Worm (Caenorhabditis elegans) whole organism, L4 larva: Measurements from ENCODE around the gene prp-39.
A peak's percentile ranks its signal among the peaks of the same experiment; 100 is the strongest.

Experiments
- D1046.2 ChIP-seq: fragments of 200-800 bp; sonication (Bioruptor generic); IDR thresholded peaks from 2 replicates; pipeline ENCODE4 v1.3.6; 2022; ENCODE audit warnings: missing genetic modification characterization, missing compliant biosample characterization
- F26F4.8 ChIP-seq: fragments of 200-800 bp; sonication (Bioruptor generic); conservative IDR thresholded peaks from 2 replicates; pipeline ENCODE4 v1.3.6; 2022; ENCODE audit warnings: missing genetic modification characterization, missing compliant biosample characterization
- T20F7.1 ChIP-seq: fragments of 200-800 bp; sonication (Bioruptor generic); optimal IDR thresholded peaks from 2 replicates; lab custom pipeline; 2018; ENCODE audit warnings: mild to moderate bottlenecking, missing genetic modification characterization, missing compliant biosample characterization
- Y105C5A.15 ChIP-seq: fragments of 200-800 bp; sonication (Bioruptor generic); IDR thresholded peaks from 2 replicates; pipeline ENCODE4 v1.3.6; 2022; ENCODE audit warnings: missing genetic modification characterization, missing compliant biosample characterization
- Y48G9A.11 ChIP-seq: fragments of 200-800 bp; sonication (Bioruptor generic); IDR thresholded peaks from 2 replicates; pipeline ENCODE4 v1.3.6; 2022; ENCODE audit warnings: missing genetic modification reagents, missing genetic modification characterization, missing compliant biosample characterization
- Y5F2A.4 ChIP-seq: fragments of 200-800 bp; sonication (Bioruptor generic); optimal IDR thresholded peaks from 2 replicates; lab custom pipeline; 2018; ENCODE audit warnings: mild to moderate bottlenecking, missing genetic modification characterization, missing compliant biosample characterization
- ceh-20 ChIP-seq: fragments of 200-800 bp; sonication (Bioruptor generic); IDR thresholded peaks from 2 replicates; pipeline ENCODE4 v1.3.6; 2022; ENCODE audit warnings: missing genetic modification reagents, missing genetic modification characterization, missing compliant biosample characterization
- ceh-28 ChIP-seq: fragments of 150-350 bp; optimal IDR thresholded peaks from 2 replicates; lab custom pipeline; 2014; ENCODE audit warnings: missing biosample characterization, missing genetic modification reagents, missing genetic modification characterization
- daf-16 ChIP-seq, 3 experiments: sonication (generic microtip); optimal IDR thresholded peaks; 2 replicates each; lab custom pipeline; 2016 to 2017; ENCODE audit warnings: missing genetic modification characterization in 3 of 3, missing genetic modification reagents in 3 of 3, mild to moderate bottlenecking in 2 of 3, missing compliant biosample characterization in 2 of 3, missing biosample characterization in 1 of 3, moderate library complexity in 1 of 3
- dmd-6 ChIP-seq: fragments of 200-800 bp; sonication (Bioruptor generic); IDR thresholded peaks from 2 replicates; pipeline ENCODE4 v1.3.6; 2022; ENCODE audit warnings: missing genetic modification reagents, missing genetic modification characterization, missing compliant biosample characterization
- dve-1 ChIP-seq: sonication (generic microtip); optimal IDR thresholded peaks from 2 replicates; lab custom pipeline; 2017; ENCODE audit warnings: antibody characterized with exemption, mild to moderate bottlenecking, missing genetic modification characterization, missing compliant biosample characterization; ENCODE audit not compliant: insufficient read depth
- egl-27 ChIP-seq: sonication (generic microtip); optimal IDR thresholded peaks from 3 replicates; lab custom pipeline; 2017; ENCODE audit warnings: missing biosample characterization, missing genetic modification reagents, missing genetic modification characterization
- egl-43 ChIP-seq: fragments of 200-800 bp; sonication (Bioruptor generic); IDR thresholded peaks from 2 replicates; pipeline ENCODE4 v1.3.6; 2022; ENCODE audit warnings: missing genetic modification reagents, missing genetic modification characterization, missing compliant biosample characterization
- fkh-10 ChIP-seq: fragments of 150-350 bp; optimal IDR thresholded peaks from 2 replicates; lab custom pipeline; 2014; ENCODE audit warnings: missing biosample characterization, missing genetic modification reagents, missing genetic modification characterization
- hif-1 ChIP-seq, 2 experiments: sonication (generic microtip); optimal IDR thresholded peaks; 2 replicates each; lab custom pipeline; 2016 to 2017; ENCODE audit warnings: missing compliant biosample characterization in 2 of 2, missing genetic modification characterization in 2 of 2, missing genetic modification reagents in 2 of 2, missing genotype in 2 of 2, mild to moderate bottlenecking in 1 of 2
- lin-15B ChIP-seq: fragments of 150-350 bp; sonication (generic microtip); optimal IDR thresholded peaks from 3 replicates; lab custom pipeline; 2014; ENCODE audit warnings: missing biosample characterization, missing genetic modification characterization
- lir-3 ChIP-seq: sonication (generic microtip); optimal IDR thresholded peaks from 2 replicates; lab custom pipeline; 2016; ENCODE audit warnings: mild to moderate bottlenecking, missing genetic modification characterization, missing compliant biosample characterization
- nhr-10 ChIP-seq: fragments of 150-350 bp; optimal IDR thresholded peaks from 2 replicates; lab custom pipeline; 2014; ENCODE audit warnings: missing biosample characterization, missing genetic modification characterization
- nhr-25 ChIP-seq: sonication (generic microtip); optimal IDR thresholded peaks from 2 replicates; lab custom pipeline; 2017; ENCODE audit warnings: missing genetic modification characterization, mild to moderate bottlenecking, missing compliant biosample characterization, antibody characterized with exemption, moderate library complexity, borderline replicate concordance; ENCODE audit not compliant: insufficient read depth
- nhr-28 ChIP-seq: fragments of 150-350 bp; optimal IDR thresholded peaks from 2 replicates; lab custom pipeline; 2014; ENCODE audit warnings: missing biosample characterization, missing genetic modification characterization
- nhr-41 ChIP-seq: fragments of 200-800 bp; sonication (Bioruptor generic); IDR thresholded peaks from 2 replicates; pipeline ENCODE4 v1.3.6; 2022; ENCODE audit warnings: missing genetic modification reagents, missing genetic modification characterization, missing compliant biosample characterization
- nhr-6 ChIP-seq: fragments of 150-350 bp; optimal IDR thresholded peaks from 2 replicates; lab custom pipeline; 2014; ENCODE audit warnings: missing biosample characterization, missing genetic modification characterization
- pqm-1 ChIP-seq: sonication (generic microtip); optimal IDR thresholded peaks from 2 replicates; lab custom pipeline; 2017; ENCODE audit warnings: missing biosample characterization, missing genetic modification characterization
- snpc-1.2 ChIP-seq: fragments of 200-800 bp; sonication (Bioruptor generic); IDR thresholded peaks from 2 replicates; pipeline ENCODE4 v1.3.6; 2022; ENCODE audit warnings: missing genetic modification reagents, missing genetic modification characterization, missing compliant biosample characterization
- spr-1 ChIP-seq: sonication (generic microtip); optimal IDR thresholded peaks from 2 replicates; lab custom pipeline; 2016; ENCODE audit warnings: mild to moderate bottlenecking, missing genetic modification characterization, missing compliant biosample characterization
- spr-3 ChIP-seq: fragments of 200-800 bp; sonication (Bioruptor generic); optimal IDR thresholded peaks from 2 replicates; lab custom pipeline; 2018; ENCODE audit warnings: mild to moderate bottlenecking, missing genetic modification characterization, missing compliant biosample characterization
- unc-62 ChIP-seq, 3 experiments: fragments of 150-350 bp in 1 of 3; sonication (generic microtip); optimal IDR thresholded peaks in 2 of 3; peaks in 1 of 3; 1 replicate in 1 of 3; 2 replicates in 2 of 3; lab custom pipeline; 2014 to 2017; ENCODE audit warnings: missing biosample characterization in 3 of 3, missing genetic modification characterization in 3 of 3, missing genetic modification reagents in 3 of 3, missing genotype in 1 of 3
- zag-1 ChIP-seq: fragments of 150-350 bp; optimal IDR thresholded peaks from 2 replicates; lab custom pipeline; 2014; ENCODE audit warnings: missing biosample characterization, missing genetic modification characterization
- zfp-3 ChIP-seq: fragments of 200-800 bp; sonication (Bioruptor generic); conservative IDR thresholded peaks from 2 replicates; pipeline ENCODE4 v1.3.6; 2022; ENCODE audit warnings: missing genetic modification reagents, missing genetic modification characterization, missing compliant biosample characterization

The prp-39 gene

DNA sequence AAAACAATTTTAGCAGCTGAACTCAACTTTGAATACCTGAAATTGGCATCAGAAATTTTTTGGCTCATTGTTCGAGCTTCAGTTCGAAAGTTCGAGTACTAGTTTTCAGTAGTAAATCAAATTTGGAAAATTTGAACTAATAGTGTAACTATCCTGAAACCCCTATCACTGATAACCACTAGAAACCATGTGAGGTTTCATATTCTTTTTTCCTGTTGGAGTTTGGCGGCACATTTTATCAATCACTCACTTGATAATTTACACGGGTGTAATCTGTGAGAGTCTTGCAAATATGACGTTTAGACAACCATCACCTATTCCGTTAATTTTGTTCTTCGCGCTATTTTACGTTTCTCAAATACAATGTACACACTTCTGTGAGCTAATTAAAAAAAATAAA lies 35.1 kb downstream of the prp-39 start, which contains the start of gene C14C11.4 (continued):
- TF ChIP-seq spr-1 (tag; lab: Kevin White, UChicago) (no peak), unc-62 (GFP tag; optimal IDR thresholded peaks at IDR 0.05 in 1 of 2; lab: Kevin White, UChicago) (no peak), unc-62 (tag; optimal IDR thresholded peaks at IDR 0.05; lab: Kevin White, UChicago) (no peak), zag-1 (tag; lab: Kevin White, UChicago) (no peak), nhr-10 (tag; lab: Kevin White, UChicago) (no peak)

DNA sequence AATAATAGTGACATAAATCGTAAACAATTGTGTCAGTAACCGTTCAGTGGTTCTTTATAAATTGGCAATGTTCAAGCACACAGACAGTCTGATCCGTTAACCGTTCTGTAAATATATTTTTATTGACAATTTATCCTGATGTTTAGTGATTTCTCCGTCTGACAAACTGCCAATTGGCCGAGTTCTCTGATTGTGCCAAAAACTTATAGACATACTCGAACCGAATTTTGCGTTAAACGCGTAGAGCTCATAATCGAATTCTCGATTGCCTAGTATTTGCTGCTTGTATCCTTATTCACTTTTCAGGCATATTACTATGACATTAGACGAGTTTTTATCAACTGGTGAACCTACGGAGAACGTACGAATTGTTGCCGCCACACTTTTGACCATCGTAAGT lies 38.3 kb downstream of the prp-39 start, which contains the start of gene srx-117:
TSS of gene srx-117 (plus strand) at position 301 of the 400 bp plus-strand sequence.
- TF ChIP-seq T20F7.1 (GFP tag; lab: Kevin White, UChicago) (no peak), F26F4.8 (GFP tag; lab: Robert Waterston, UW) (no peak), lir-3 (no peak), nhr-41 (GFP tag; lab: Robert Waterston, UW) (no peak), zfp-3 (GFP tag; lab: Robert Waterston, UW) (no peak), snpc-1.2 (no peak), Y48G9A.11 (GFP tag; lab: Robert Waterston, UW) (no peak), egl-27 (tag; lab: Kevin White, UChicago) (no peak), nhr-25 (tag; lab: Kevin White, UChicago) (no peak), Y105C5A.15 (GFP tag; lab: Robert Waterston, UW) (no peak), nhr-6 (tag; lab: Kevin White, UChicago) (no peak)

DNA sequence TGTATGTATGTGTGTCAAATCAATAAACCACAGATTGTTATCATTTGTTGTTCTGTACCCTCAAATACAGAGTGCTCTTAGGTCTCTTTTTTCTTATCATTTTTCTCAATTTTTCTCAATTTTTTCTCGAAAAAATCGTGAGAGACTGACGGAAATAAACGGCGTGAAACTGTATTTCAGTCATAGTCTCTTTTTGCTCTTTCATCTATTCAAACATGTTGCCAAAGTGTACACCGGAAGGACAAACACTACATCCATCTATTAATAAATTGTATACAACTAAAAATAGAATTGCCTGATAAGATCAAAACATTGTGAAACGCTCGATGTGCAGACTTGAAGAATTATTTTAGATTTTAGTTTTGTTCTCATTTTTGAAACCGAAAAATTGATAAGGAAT lies 48.0 kb downstream of the prp-39 start:
- no peak for TF ChIP-seq nhr-41 (GFP tag; lab: Robert Waterston, UW)
- TF ChIP-seq dve-1 (tag; lab: Kevin White, UChicago) = peak; percentile 32
- TF ChIP-seq fkh-10 (GFP tag; lab: Kevin White, UChicago) = no peak
- TF ChIP-seq daf-16 (GFP tag; optimal IDR thresholded peaks at IDR 0.05; lab: Kevin White, UChicago) = no peak
- peak; percentile 66 for TF ChIP-seq daf-16 (tag; optimal IDR thresholded peaks at IDR 0.05; lab: Kevin White, UChicago)
- TF ChIP-seq nhr-28 = peak; percentile 18
- TF ChIP-seq egl-43 (GFP tag; lab: Robert Waterston, UW) = no peak
- TF ChIP-seq Y48G9A.11 (GFP tag; lab: Robert Waterston, UW) = no peak
- peak; percentile 6 for TF ChIP-seq nhr-6 (tag; lab: Kevin White, UChicago)
- TF ChIP-seq Y5F2A.4 (GFP tag; lab: Kevin White, UChicago) = no peak
- TF ChIP-seq dmd-6 (GFP tag; lab: Robert Waterston, UW) = peak; percentile 28; the same call in 1 of the 2 replicates
- no peak for TF ChIP-seq spr-3
- no peak for TF ChIP-seq lin-15B (tag; lab: Kevin White, UChicago)

DNA sequence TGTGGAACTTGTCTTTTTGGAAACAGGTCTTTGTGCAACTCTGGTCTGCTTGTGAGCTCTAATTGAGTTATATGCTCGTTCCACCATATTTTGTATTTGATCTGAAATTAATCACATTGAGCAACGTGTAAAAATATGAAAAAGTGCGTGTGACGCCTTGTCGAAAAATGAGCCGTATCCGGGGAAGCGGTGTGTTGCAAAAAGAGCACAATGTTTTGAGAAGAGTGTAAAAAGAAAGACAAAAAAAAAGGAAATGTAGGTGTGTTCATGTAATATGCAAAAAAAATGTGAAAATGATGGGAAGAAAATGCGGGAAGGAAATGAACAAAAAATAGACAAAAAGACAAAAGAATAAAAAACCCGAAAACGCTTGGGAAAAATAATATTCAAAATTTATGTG lies 51.6 kb downstream of the prp-39 start, which contains the start of gene acy-4:
TSS of gene acy-4 (minus strand) at position 101 of the 400 bp plus-strand sequence.
- TF ChIP-seq Y48G9A.11 (GFP tag; lab: Robert Waterston, UW) = no peak
- TF ChIP-seq D1046.2 (GFP tag; lab: Robert Waterston, UW) = no peak
- no peak for TF ChIP-seq hif-1 (tag; optimal IDR thresholded peaks at IDR 0.05; lab: Kevin White, UChicago)
- TF ChIP-seq ceh-20 = no peak
- no peak for TF ChIP-seq T20F7.1 (GFP tag; lab: Kevin White, UChicago)
- no peak for TF ChIP-seq pqm-1
- TF ChIP-seq ceh-28 (tag; lab: Kevin White, UChicago) = no peak
- no peak for TF ChIP-seq lin-15B (tag; lab: Kevin White, UChicago)
